Fruit fly (Drosophila melanogaster) whole organism, embryonic: ENCODE data around the gene CG31743.

ENCODE experiments used
- Abd-B ChIP-seq: fragments of 200-800 bp; sonication (Bioruptor generic); optimal IDR thresholded peaks from 2 replicates; lab custom pipeline; 2018; ENCODE audit warnings: missing biosample characterization, mild to moderate bottlenecking, missing genetic modification characterization, moderate library complexity
- Atf6 ChIP-seq: fragments of 200-800 bp; sonication (Bioruptor generic); IDR thresholded peaks from 2 replicates; pipeline ENCODE4 v1.3.6; 2022; ENCODE audit warnings: missing biosample characterization, missing genetic modification characterization
- Bgb ChIP-seq: fragments of 200-800 bp; sonication (Bioruptor generic); IDR thresholded peaks from 2 replicates; pipeline ENCODE4 v1.3.6; 2022; ENCODE audit warnings: missing biosample characterization, missing genetic modification characterization; ENCODE audit not compliant: partially characterized antibody
- CG10462 ChIP-seq: fragments of 200-800 bp; sonication (Bioruptor generic); optimal IDR thresholded peaks from 2 replicates; lab custom pipeline; 2016; ENCODE audit warnings: missing biosample characterization, missing genetic modification characterization
- CG11093 ChIP-seq: fragments of 200-800 bp; sonication (Bioruptor generic); IDR thresholded peaks from 3 replicates; pipeline ENCODE4 v1.3.6; 2022; ENCODE audit warnings: missing biosample characterization, missing genetic modification characterization
- CG11695 ChIP-seq: fragments of 200-800 bp; sonication (Bioruptor generic); IDR thresholded peaks from 3 replicates; pipeline ENCODE4 v1.3.6; 2022; ENCODE audit warnings: missing biosample characterization, missing genetic modification characterization
- CG12071 ChIP-seq: fragments of 200-800 bp; sonication (Bioruptor generic); optimal IDR thresholded peaks from 3 replicates; lab custom pipeline; 2018; ENCODE audit warnings: missing biosample characterization, mild to moderate bottlenecking, missing genetic modification characterization
- CG12391 ChIP-seq: fragments of 200-800 bp; sonication (Bioruptor generic); optimal IDR thresholded peaks from 3 replicates; lab custom pipeline; 2018; ENCODE audit warnings: missing biosample characterization, mild to moderate bottlenecking, missing genetic modification characterization, moderate library complexity
- CG14050 ChIP-seq: fragments of 200-800 bp; sonication (Bioruptor generic); IDR thresholded peaks from 3 replicates; pipeline ENCODE4 v1.3.6; 2022; ENCODE audit warnings: missing biosample characterization, missing genetic modification characterization
- CG14667 ChIP-seq: fragments of 200-800 bp; sonication (Bioruptor generic); IDR thresholded peaks from 2 replicates; pipeline ENCODE4 v1.3.6; 2022; ENCODE audit warnings: missing biosample characterization, missing genetic modification characterization
- CG14710 ChIP-seq: fragments of 200-800 bp; sonication (Bioruptor generic); optimal IDR thresholded peaks from 3 replicates; lab custom pipeline; 2019; ENCODE audit warnings: missing biosample characterization, mild to moderate bottlenecking, missing genetic modification characterization, moderate library complexity
- CG15073 ChIP-seq: fragments of 200-800 bp; sonication (Bioruptor generic); optimal IDR thresholded peaks from 2 replicates; lab custom pipeline; 2016; ENCODE audit warnings: missing biosample characterization, missing genetic modification characterization
- CG15269 ChIP-seq: fragments of 200-800 bp; sonication (Bioruptor generic); optimal IDR thresholded peaks from 2 replicates; lab custom pipeline; 2018; ENCODE audit warnings: missing biosample characterization, mild to moderate bottlenecking, missing genetic modification characterization, moderate library complexity
- CG16779 ChIP-seq: fragments of 200-800 bp; sonication (Bioruptor generic); IDR thresholded peaks from 2 replicates; pipeline ENCODE4 v1.3.6; 2022; ENCODE audit warnings: missing biosample characterization, missing genetic modification characterization
- CG30403 ChIP-seq: fragments of 200-800 bp; sonication (Bioruptor generic); optimal IDR thresholded peaks from 3 replicates; lab custom pipeline; 2016; ENCODE audit warnings: missing biosample characterization, missing genetic modification characterization
- CG31224 ChIP-seq: fragments of 200-800 bp; sonication (Bioruptor generic); IDR thresholded peaks from 2 replicates; pipeline ENCODE4 v1.3.6; 2022; ENCODE audit warnings: missing biosample characterization, missing genetic modification characterization
- CG32767 ChIP-seq: fragments of 200-800 bp; sonication (Bioruptor generic); IDR thresholded peaks from 2 replicates; pipeline ENCODE4 v1.3.6; 2022; ENCODE audit warnings: missing biosample characterization, missing genetic modification characterization
- CG32772 ChIP-seq: fragments of 200-800 bp; sonication (Bioruptor generic); IDR thresholded peaks from 2 replicates; pipeline ENCODE4 v1.3.6; 2022; ENCODE audit warnings: missing biosample characterization, missing genetic modification characterization
- CG3847 ChIP-seq: fragments of 200-800 bp; sonication (Bioruptor generic); IDR thresholded peaks from 2 replicates; pipeline ENCODE4 v1.3.6; 2022; ENCODE audit warnings: missing biosample characterization, missing genetic modification characterization
- CG7987 ChIP-seq: fragments of 200-800 bp; sonication (Bioruptor generic); optimal IDR thresholded peaks from 2 replicates; lab custom pipeline; 2018; ENCODE audit warnings: missing biosample characterization, mild to moderate bottlenecking, missing genetic modification characterization, moderate library complexity
- CG9932 ChIP-seq: fragments of 200-800 bp; sonication (Bioruptor generic); IDR thresholded peaks from 2 replicates; pipeline ENCODE4 v1.3.6; 2022; ENCODE audit warnings: missing biosample characterization, missing genetic modification characterization
- Dek ChIP-seq: fragments of 200-800 bp; sonication (Bioruptor generic); optimal IDR thresholded peaks from 3 replicates; lab custom pipeline; 2019; ENCODE audit warnings: missing biosample characterization, mild to moderate bottlenecking, missing genetic modification characterization, moderate library complexity
- HLH54F ChIP-seq: fragments of 200-800 bp; sonication (Bioruptor generic); optimal IDR thresholded peaks from 3 replicates; lab custom pipeline; 2016; ENCODE audit warnings: missing biosample characterization, missing genetic modification characterization
- Hmx ChIP-seq: fragments of 200-800 bp; sonication (Bioruptor generic); optimal IDR thresholded peaks from 2 replicates; lab custom pipeline; 2016; ENCODE audit warnings: missing biosample characterization, missing genetic modification characterization
- Hr3 ChIP-seq: fragments of 200-800 bp; sonication (Bioruptor generic); optimal IDR thresholded peaks from 3 replicates; lab custom pipeline; 2016; ENCODE audit warnings: missing biosample characterization, missing genetic modification characterization
- Hr51 ChIP-seq, 2 experiments: fragments of 200-800 bp; sonication (Bioruptor generic); optimal IDR thresholded peaks; 2 replicates in 1 of 2; 3 replicates in 1 of 2; lab custom pipeline; 2016 to 2018; ENCODE audit warnings: missing biosample characterization in 2 of 2, missing genetic modification characterization in 2 of 2, mild to moderate bottlenecking in 1 of 2, moderate library complexity in 1 of 2
- Med ChIP-seq: fragments of 200-800 bp; sonication (Bioruptor generic); peaks from one replicate; lab custom pipeline; 2016; ENCODE audit warnings: missing biosample characterization, missing genetic modification characterization, mild to moderate bottlenecking, inconsistent platforms, moderate library complexity
- Nf-YA ChIP-seq: fragments of 200-800 bp; sonication (Bioruptor generic); IDR thresholded peaks from 2 replicates; pipeline ENCODE4 v1.3.6; 2022; ENCODE audit warnings: missing biosample characterization, missing genetic modification characterization
- NfI ChIP-seq: fragments of 200-800 bp; sonication (Bioruptor generic); optimal IDR thresholded peaks from 3 replicates; lab custom pipeline; 2018; ENCODE audit warnings: missing biosample characterization, mild to moderate bottlenecking, missing genetic modification characterization, moderate library complexity
- Oaz ChIP-seq: fragments of 200-800 bp; sonication (Bioruptor generic); IDR thresholded peaks from 2 replicates; pipeline ENCODE4 v1.3.6; 2022; ENCODE audit warnings: missing biosample characterization, missing genetic modification characterization
- Sox100B ChIP-seq: fragments of 200-800 bp; sonication (Bioruptor generic); optimal IDR thresholded peaks from 3 replicates; lab custom pipeline; 2018; ENCODE audit warnings: missing biosample characterization, mild to moderate bottlenecking, missing genetic modification characterization
- Sox102F ChIP-seq: fragments of 200-800 bp; sonication (Bioruptor generic); optimal IDR thresholded peaks from 2 replicates; lab custom pipeline; 2018; ENCODE audit warnings: missing biosample characterization, mild to moderate bottlenecking, missing genetic modification characterization, moderate library complexity
- Sry-δ ChIP-seq: fragments of 200-800 bp; sonication (Bioruptor generic); optimal IDR thresholded peaks from 2 replicates; lab custom pipeline; 2016; ENCODE audit warnings: missing biosample characterization, missing genetic modification characterization
- Ssrp ChIP-seq: fragments of 200-800 bp; sonication (Bioruptor generic); optimal IDR thresholded peaks from 2 replicates; lab custom pipeline; 2018; ENCODE audit warnings: missing biosample characterization, mild to moderate bottlenecking, missing genetic modification characterization, moderate library complexity
- croc ChIP-seq: fragments of 200-800 bp; sonication (Bioruptor generic); conservative IDR thresholded peaks from 3 replicates; pipeline ENCODE4 v1.3.6; 2022; ENCODE audit warnings: missing biosample characterization, missing genetic modification characterization
- crol ChIP-seq: fragments of 200-800 bp; sonication (Bioruptor generic); IDR thresholded peaks from 2 replicates; pipeline ENCODE4 v1.3.6; 2022; ENCODE audit warnings: missing biosample characterization, missing genetic modification characterization
- da ChIP-seq: fragments of 200-800 bp; sonication (Bioruptor generic); optimal IDR thresholded peaks from 2 replicates; lab custom pipeline; 2016; ENCODE audit warnings: missing biosample characterization, missing genetic modification characterization
- dm ChIP-seq: fragments of 200-800 bp; sonication (Bioruptor generic); optimal IDR thresholded peaks from 3 replicates; lab custom pipeline; 2016; ENCODE audit warnings: missing biosample characterization, missing genetic modification characterization
- esg ChIP-seq: fragments of 200-800 bp; sonication (Bioruptor generic); conservative IDR thresholded peaks from 2 replicates; pipeline ENCODE4 v1.3.6; 2022; ENCODE audit warnings: missing biosample characterization, missing genetic modification characterization
- grn ChIP-seq: fragments of 200-800 bp; sonication (Bioruptor generic); optimal IDR thresholded peaks from 3 replicates; lab custom pipeline; 2017; ENCODE audit warnings: missing biosample characterization, missing genetic modification characterization
- lab ChIP-seq: fragments of 200-800 bp; sonication (Bioruptor generic); optimal IDR thresholded peaks from 3 replicates; lab custom pipeline; 2017; ENCODE audit warnings: missing biosample characterization, missing genetic modification characterization, mild to moderate bottlenecking, moderate library complexity, missing genetic modification reagents
- lbe ChIP-seq: fragments of 200-800 bp; sonication (Bioruptor generic); optimal IDR thresholded peaks from 2 replicates; lab custom pipeline; 2016; ENCODE audit warnings: missing biosample characterization, mild to moderate bottlenecking, missing genetic modification characterization
- nerfin-2 ChIP-seq: fragments of 200-800 bp; sonication (Bioruptor generic); IDR thresholded peaks from 2 replicates; pipeline ENCODE4 v1.3.6; 2022; ENCODE audit warnings: missing biosample characterization, missing genetic modification characterization; ENCODE audit not compliant: partially characterized antibody
- p53 ChIP-seq: fragments of 200-800 bp; sonication (Bioruptor generic); optimal IDR thresholded peaks from 2 replicates; lab custom pipeline; 2016; ENCODE audit warnings: missing biosample characterization, missing genetic modification characterization
- pum ChIP-seq: fragments of 200-800 bp; sonication (Bioruptor generic); optimal IDR thresholded peaks from 2 replicates; lab custom pipeline; 2016; ENCODE audit warnings: missing biosample characterization, missing genetic modification characterization
- pzg ChIP-seq: fragments of 200-800 bp; sonication (Bioruptor generic); optimal IDR thresholded peaks from 3 replicates; lab custom pipeline; 2018; ENCODE audit warnings: missing biosample characterization, mild to moderate bottlenecking, missing genetic modification characterization, moderate library complexity
- salm ChIP-seq: fragments of 200-800 bp; sonication (Bioruptor generic); optimal IDR thresholded peaks from 2 replicates; lab custom pipeline; 2018; ENCODE audit warnings: missing biosample characterization, mild to moderate bottlenecking, missing genetic modification characterization
- seq ChIP-seq: fragments of 200-800 bp; sonication (Bioruptor generic); IDR thresholded peaks from 2 replicates; pipeline ENCODE4 v1.3.6; 2022; ENCODE audit warnings: missing biosample characterization, missing genetic modification characterization
- so ChIP-seq: fragments of 200-800 bp; sonication (Bioruptor generic); IDR thresholded peaks from 3 replicates; pipeline ENCODE4 v1.3.6; 2022; ENCODE audit warnings: missing biosample characterization, missing genetic modification characterization
- trh ChIP-seq: fragments of 200-800 bp; sonication (Bioruptor generic); optimal IDR thresholded peaks from 2 replicates; lab custom pipeline; 2016; ENCODE audit warnings: missing biosample characterization, missing genetic modification characterization
- ttk ChIP-seq: fragments of 200-800 bp; sonication (Bioruptor generic); IDR thresholded peaks from 2 replicates; pipeline ENCODE4 v2.1.2; 2022; ENCODE audit warnings: missing biosample characterization, missing genetic modification characterization

CG31743 gene

DNA sequence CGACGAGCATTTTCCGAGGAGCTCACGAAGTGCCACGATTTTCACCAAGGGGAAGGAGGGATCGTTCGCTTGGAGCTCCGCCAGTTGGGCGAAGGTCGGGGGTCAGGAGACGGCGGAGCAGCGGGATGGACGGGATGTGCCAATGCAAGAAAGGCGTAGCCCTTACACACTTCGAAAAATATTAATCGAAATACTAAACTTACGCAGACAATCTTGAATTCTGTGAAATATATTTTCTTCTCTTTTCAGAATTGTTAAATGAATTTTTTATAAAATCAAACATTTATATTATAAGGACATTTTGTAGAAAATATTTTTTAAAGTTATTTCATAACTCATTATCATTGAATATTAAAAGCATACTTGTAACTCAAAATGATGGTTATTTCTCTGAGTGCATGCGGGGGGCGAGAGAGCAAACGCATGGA, 10.4 kb upstream of the CG31743 start (continued):
- TF ChIP-seq CG12391 (tag; lab: Kevin White, UChicago) (peak; percentile 62), dm (GFP tag; lab: Kevin White, UChicago) (no peak), CG12071 (GFP tag; lab: Kevin White, UChicago) (no peak), Hr3 (peak; percentile 23), pzg (GFP tag; lab: Kevin White, UChicago) (no peak), grn (GFP tag; lab: Kevin White, UChicago) (no peak), crol (GFP tag; lab: Robert Waterston, UW) (peak; percentile 72), CG11093 (GFP tag; lab: Robert Waterston, UW) (no peak), lbe (GFP tag; lab: Kevin White, UChicago) (no peak), CG31224 (GFP tag; lab: Robert Waterston, UW) (no peak), CG14050 (GFP tag; lab: Robert Waterston, UW) (peak; percentile 45; the same call in 1 of the 3 replicates), Ssrp (peak; percentile 62), Hmx (GFP tag; lab: Kevin White, UChicago) (no peak), Atf6 (GFP tag; lab: Robert Waterston, UW) (peak; percentile 61; the same call in 1 of the 2 replicates), Hr51 (GFP tag; optimal IDR thresholded peaks at IDR 0.05; lab: Kevin White, UChicago) (peak in 1 of 2 experiments; percentile 79), CG15073 (GFP tag; lab: Kevin White, UChicago) (no peak), Nf-YA (GFP tag; lab: Robert Waterston, UW) (no peak), CG10462 (GFP tag; lab: Kevin White, UChicago) (no peak), trh (GFP tag; lab: Kevin White, UChicago) (no peak), ttk (GFP tag; lab: Robert Waterston, UW) (peak; percentile 71), Oaz (GFP tag; lab: Robert Waterston, UW) (no peak), Sox102F (peak; percentile 70), croc (GFP tag; lab: Robert Waterston, UW) (peak; percentile 43; the same call in 2 of the 3 replicates), CG15269 (tag; lab: Kevin White, UChicago) (peak; percentile 66), da (GFP tag; lab: Kevin White, UChicago) (no peak), pum (no peak), HLH54F (no peak), Med (GFP tag; lab: Kevin White, UChicago) (peak; percentile 66), seq (GFP tag; lab: Robert Waterston, UW) (no peak; the same call in 1 of the 2 replicates), NfI (GFP tag; lab: Kevin White, UChicago) (peak; percentile 12), p53 (no peak), CG14710 (tag; lab: Kevin White, UChicago) (no peak), CG16779 (GFP tag; lab: Robert Waterston, UW) (no peak), CG32772 (GFP tag; lab: Robert Waterston, UW) (peak; percentile 38; the same call in 1 of the 2 replicates), Abd-B (GFP tag; lab: Kevin White, UChicago) (peak; percentile 46), salm (no peak), Dek (tag; lab: Kevin White, UChicago) (peak; percentile 27), so (no peak; the same call in 2 of the 3 replicates), CG7987 (no peak), CG32767 (GFP tag; lab: Robert Waterston, UW) (0 out of 2 replicates have a peak, but pooled peaks have one; percentile 27), nerfin-2 (GFP tag; lab: Robert Waterston, UW) (no peak), CG3847 (GFP tag; lab: Robert Waterston, UW) (peak; percentile 46), Bgb (GFP tag; lab: Robert Waterston, UW) (no peak), Sry-δ (GFP tag; lab: Kevin White, UChicago) (no peak), lab (GFP tag; lab: Kevin White, UChicago) (peak; percentile 49), Sox100B (peak; percentile 71), CG14667 (GFP tag; lab: Robert Waterston, UW) (peak; percentile 29; the same call in 1 of the 2 replicates), CG11695 (GFP tag; lab: Robert Waterston, UW) (peak; percentile 44; the same call in 2 of the 3 replicates), CG30403 (GFP tag; lab: Kevin White, UChicago) (peak; percentile 48), CG9932 (peak; percentile 39; the same call in 1 of the 2 replicates), esg (GFP tag; lab: Robert Waterston, UW) (0 out of 2 replicates have a peak, but pooled peaks have one; percentile 29)
